Worm (Caenorhabditis elegans): ENCODE data around the gene gst-22.

gst-22 gene

DNA sequence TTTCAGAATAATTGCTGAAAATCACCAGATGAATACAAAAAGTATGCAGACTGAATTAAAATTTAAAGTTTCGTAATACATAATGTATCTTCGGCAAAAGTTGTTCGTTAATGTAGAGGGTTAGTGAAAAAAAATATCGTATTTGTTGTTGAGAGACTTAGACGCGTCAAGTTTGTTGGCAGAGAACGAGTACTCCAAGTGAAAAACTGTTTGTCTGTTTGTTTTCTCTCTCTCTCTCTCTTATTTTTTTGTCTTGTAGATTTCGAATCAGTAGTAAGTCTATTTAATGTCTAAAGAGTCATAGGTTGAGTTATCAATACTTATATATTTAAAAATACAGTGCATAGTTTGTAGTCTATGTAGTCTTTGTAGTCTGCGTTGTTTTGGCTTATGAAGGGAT is 37.5 kb upstream of the gst-22 start, which contains the start of the genes fbxa-2 and T13F3.8:
TSS of gene fbxa-2 (minus strand) at position 101 of the 400 bp plus-strand sequence.
TSS of gene T13F3.8 (plus strand) at position 245 of the 400 bp plus-strand sequence.
- no peak for TF ChIP-seq Y53G8AR.9 (GFP tag; conservative IDR thresholded peaks at IDR 0.05)

DNA sequence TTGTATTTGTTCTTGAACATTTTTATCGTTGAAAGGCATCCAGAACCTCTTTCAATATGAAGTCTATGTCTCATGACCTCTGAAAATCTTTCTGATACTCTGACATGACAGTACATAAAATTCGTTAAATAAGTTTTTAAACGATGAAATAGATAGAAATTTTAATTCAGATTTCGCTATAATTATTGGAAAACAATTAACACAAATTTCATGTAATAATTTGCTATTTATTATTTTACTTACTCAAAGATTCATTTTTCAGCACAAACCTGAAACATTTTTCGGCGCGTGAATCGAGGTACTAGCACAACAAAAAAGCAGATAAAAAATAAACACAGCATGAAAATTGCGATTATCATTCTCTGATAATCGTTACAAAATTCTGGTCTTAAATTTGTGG is 34.4 kb upstream of the gst-22 start, which contains the start of gene T13F3.4:
TSS of gene T13F3.4 (minus strand) at position 101 of the 400 bp plus-strand sequence.
- no peak for TF ChIP-seq lin-35 (GFP tag; optimal IDR thresholded peaks at IDR 0.05)
- TF ChIP-seq mes-4 (tag; optimal IDR thresholded peaks at IDR 0.05) = no peak
- TF ChIP-seq dpl-1 (GFP tag; optimal IDR thresholded peaks at IDR 0.05) = no peak
- no peak for TF ChIP-seq B0035.1 (tag; optimal IDR thresholded peaks at IDR 0.05)
- TF ChIP-seq ZK185.1 (tag; optimal IDR thresholded peaks at IDR 0.05; ENCODE audit: poor library complexity, severe bottlenecking) = no peak
- no peak for TF ChIP-seq C06A6.2 (GFP tag; conservative IDR thresholded peaks at IDR 0.05)
- TF ChIP-seq let-607 (tag; optimal IDR thresholded peaks at IDR 0.05) = no peak
- no peak for TF ChIP-seq athp-1 (tag; optimal IDR thresholded peaks at IDR 0.05)
- no peak for TF ChIP-seq K11D2.4 (GFP tag; IDR thresholded peaks at IDR 0.05)
- no peak for TF ChIP-seq D2030.7 (GFP tag; IDR thresholded peaks at IDR 0.05)
- no peak for TF ChIP-seq atf-7 (tag; optimal IDR thresholded peaks at IDR 0.05)
- no peak for TF ChIP-seq him-1 (tag; optimal IDR thresholded peaks at IDR 0.05)
- TF ChIP-seq F37B4.10 (GFP tag; IDR thresholded peaks at IDR 0.05) = no peak

DNA sequence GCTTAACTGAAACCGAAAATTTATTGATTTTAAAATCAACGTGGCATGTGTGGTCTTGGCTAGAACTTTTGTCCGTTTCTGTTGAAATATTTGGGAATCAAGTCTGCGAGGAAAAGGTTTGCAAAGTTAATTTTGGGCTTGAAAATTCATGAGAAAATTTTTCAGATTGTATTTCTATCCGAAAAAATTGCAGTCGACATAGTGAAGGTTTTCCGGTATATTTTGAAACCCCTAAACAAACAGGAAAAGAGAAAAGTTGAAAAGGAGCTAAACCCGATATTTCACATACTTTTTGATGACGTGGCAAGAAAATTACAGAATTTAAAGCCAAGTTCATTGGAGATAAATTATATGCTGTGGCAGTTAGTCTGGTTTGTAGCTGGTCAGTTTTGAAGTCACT is 27.6 kb upstream of the gst-22 start, which contains the start of gene nhr-127:
TSS of gene nhr-127 (plus strand) at position 301 of the 400 bp plus-strand sequence.
- TF ChIP-seq nhr-80 (tag; optimal IDR thresholded peaks at IDR 0.05) (no peak), mcd-1 (GFP tag; IDR thresholded peaks at IDR 0.05) (no peak)

DNA sequence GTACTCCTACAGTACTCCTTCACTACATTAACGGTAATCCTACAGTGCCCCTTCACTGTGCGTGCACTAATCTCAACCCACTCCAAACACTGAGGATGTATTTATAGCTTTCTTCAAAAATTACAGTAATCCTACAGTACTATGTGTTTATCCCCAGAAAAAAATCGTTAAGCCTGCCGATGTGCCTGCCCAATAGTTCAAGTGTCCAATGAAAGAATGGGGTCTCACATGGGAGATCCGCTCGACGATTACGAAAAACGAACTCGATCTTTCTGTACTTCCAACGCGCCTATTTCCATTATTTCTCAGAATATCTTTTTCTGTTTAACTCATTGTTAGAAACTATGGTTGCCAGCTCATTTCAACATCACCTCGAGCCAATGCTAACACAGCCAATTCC is 26.1 kb upstream of the gst-22 start, which contains the start of gene nhr-218:
TSS of gene nhr-218 (plus strand) at position 301 of the 400 bp plus-strand sequence.
- no peak for TF ChIP-seq ceh-100 (GFP tag; IDR thresholded peaks at IDR 0.05)
- TF ChIP-seq lsl-1 (GFP tag; optimal IDR thresholded peaks at IDR 0.05) = no peak

DNA sequence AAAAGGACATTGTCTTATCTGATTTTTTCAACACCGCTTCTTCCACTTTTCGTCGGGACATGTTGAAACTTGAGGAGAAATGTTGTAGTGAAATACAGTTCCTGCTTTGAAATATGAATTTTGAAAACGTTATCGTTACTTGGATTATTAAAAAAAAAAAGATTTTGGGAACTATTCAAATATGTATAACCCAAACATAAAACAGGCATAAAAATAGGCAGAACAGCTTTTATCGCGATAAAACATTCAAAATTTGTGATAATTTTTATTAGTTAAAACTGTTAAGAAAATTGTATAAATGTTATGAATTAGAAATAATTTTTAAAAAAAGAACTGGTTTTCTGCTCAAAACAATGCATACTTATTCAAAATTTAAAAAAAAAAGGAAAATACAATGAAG is 24.3 kb upstream of the gst-22 start, which contains the start of gene bgnt-1.3:
TSS of gene bgnt-1.3 (minus strand) at position 101 of the 400 bp plus-strand sequence.
- no peak for TF ChIP-seq C17E4.6 (GFP tag; IDR thresholded peaks at IDR 0.05)
- TF ChIP-seq attf-6 (GFP tag; IDR thresholded peaks at IDR 0.05) = no peak
- no peak for TF ChIP-seq K11D2.4 (GFP tag; IDR thresholded peaks at IDR 0.05)
- no peak for TF ChIP-seq Y53F4B.3 (GFP tag; IDR thresholded peaks at IDR 0.05)
- no peak for TF ChIP-seq dox-1 (GFP tag; IDR thresholded peaks at IDR 0.05)
- no peak for TF ChIP-seq nhr-27 (tag; optimal IDR thresholded peaks at IDR 0.05)
- no peak for TF ChIP-seq dpl-1 (GFP tag; optimal IDR thresholded peaks at IDR 0.05)
- no peak for TF ChIP-seq T26A5.8 (tag; optimal IDR thresholded peaks at IDR 0.05)
- TF ChIP-seq sea-2 (GFP tag; IDR thresholded peaks at IDR 0.05) = no peak
- TF ChIP-seq ama-1 (optimal IDR thresholded peaks at IDR 0.05) = no peak
- no peak for TF ChIP-seq ama-1 (GFP tag; optimal IDR thresholded peaks at IDR 0.05)
- TF ChIP-seq ztf-3 (GFP tag; optimal IDR thresholded peaks at IDR 0.05) = no peak
- no peak for TF ChIP-seq ztf-18 (tag; optimal IDR thresholded peaks at IDR 0.05)
- no peak for TF ChIP-seq snpc-3.4 (tag; optimal IDR thresholded peaks at IDR 0.05)
- no peak for TF ChIP-seq tlf-1 (GFP tag; optimal IDR thresholded peaks at IDR 0.05)
- TF ChIP-seq bed-2 (GFP tag; IDR thresholded peaks at IDR 0.05) = no peak
- TF ChIP-seq ceh-100 (GFP tag; IDR thresholded peaks at IDR 0.05) = no peak

Data from whole organism, young adult.